Worm (Caenorhabditis elegans) whole organism, early embryonic: ENCODE data around the gene fem-1.

Source experiments
- aly-1 ChIP-seq: sonication (generic microtip); optimal IDR thresholded peaks from 2 replicates; lab custom pipeline; 2016; ENCODE audit warnings: missing genetic modification characterization, missing compliant biosample characterization
- ama-1 ChIP-seq: fragments of 150-350 bp; optimal IDR thresholded peaks from 2 replicates; lab custom pipeline; 2014

DNA sequence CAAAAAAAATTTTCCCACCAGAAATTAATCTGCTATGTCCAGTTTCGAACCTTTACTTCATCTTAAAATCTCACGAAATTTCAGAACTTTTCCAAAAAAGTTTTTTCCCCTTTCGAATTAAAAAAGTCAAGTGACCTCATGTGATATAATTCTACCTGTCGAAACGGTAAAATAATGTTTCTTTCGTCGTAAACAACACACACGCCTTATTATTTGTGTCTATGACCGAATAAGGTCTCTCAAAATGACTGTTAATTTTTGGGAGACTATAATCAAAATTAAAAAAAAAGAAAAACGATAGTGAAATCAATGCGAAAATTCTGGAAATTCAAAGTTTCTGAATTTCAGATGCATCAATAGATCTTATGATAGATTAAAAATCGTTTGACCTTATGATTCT, 45.4 kb upstream of the fem-1 start:
- TF ChIP-seq ama-1 (lab: Kevin White, UChicago) = no peak
- no peak for TF ChIP-seq aly-1 (tag; lab: Kevin White, UChicago)
